Worm (Caenorhabditis elegans): ENCODE data around the gene cdc-14.
"Not testable (repeated sequence)": the region's sequence is repeated elsewhere in the genome, so short reads cannot be mapped to it uniquely, and the experiment has no call there.

The cdc-14 gene

DNA sequence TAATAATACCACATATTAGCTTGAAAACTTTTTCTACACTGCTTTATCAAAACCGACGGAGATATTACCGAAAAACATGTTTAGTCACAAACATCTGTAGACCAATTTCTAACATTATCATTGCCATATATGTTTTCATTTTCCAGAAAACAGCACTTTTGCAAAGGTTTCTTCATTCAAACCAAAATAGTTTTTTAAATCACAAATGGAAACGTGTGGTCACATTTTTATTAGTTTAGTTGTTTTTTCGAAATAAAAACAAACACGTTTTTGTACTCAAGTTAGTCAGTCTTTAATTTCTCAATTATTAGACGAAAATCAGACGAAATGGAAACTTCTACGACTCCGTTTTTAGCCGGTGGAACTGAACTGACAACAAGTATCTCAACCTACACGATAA is 44.8 kb upstream of the cdc-14 start, which contains the start of gene F59E12.3:
TSS of gene F59E12.3 (plus strand) at position 301 of the 400 bp plus-strand sequence.
- no peak for TF ChIP-seq lin-13 (tag; optimal IDR thresholded peaks at IDR 0.05)
- no peak for TF ChIP-seq unc-62 (GFP tag; optimal IDR thresholded peaks at IDR 0.05)
- no peak for TF ChIP-seq ces-1 (GFP tag; optimal IDR thresholded peaks at IDR 0.05)
- no peak for TF ChIP-seq nhr-76 (tag; optimal IDR thresholded peaks at IDR 0.05)
- TF ChIP-seq pha-4 (tag; optimal IDR thresholded peaks at IDR 0.05) = no peak
- TF ChIP-seq unc-39 (tag; optimal IDR thresholded peaks at IDR 0.05) = no peak
- TF ChIP-seq ham-2 (GFP tag; optimal IDR thresholded peaks at IDR 0.05) = no peak
- no peak for TF ChIP-seq unc-120 (tag; optimal IDR thresholded peaks at IDR 0.05; ENCODE audit: poor library complexity, severe bottlenecking)
- TF ChIP-seq zip-8 (tag; optimal IDR thresholded peaks at IDR 0.05) = no peak
- no peak for TF ChIP-seq mls-2 (tag; optimal IDR thresholded peaks at IDR 0.05)
- TF ChIP-seq tbx-8 (GFP tag; optimal IDR thresholded peaks at IDR 0.05) = no peak

DNA sequence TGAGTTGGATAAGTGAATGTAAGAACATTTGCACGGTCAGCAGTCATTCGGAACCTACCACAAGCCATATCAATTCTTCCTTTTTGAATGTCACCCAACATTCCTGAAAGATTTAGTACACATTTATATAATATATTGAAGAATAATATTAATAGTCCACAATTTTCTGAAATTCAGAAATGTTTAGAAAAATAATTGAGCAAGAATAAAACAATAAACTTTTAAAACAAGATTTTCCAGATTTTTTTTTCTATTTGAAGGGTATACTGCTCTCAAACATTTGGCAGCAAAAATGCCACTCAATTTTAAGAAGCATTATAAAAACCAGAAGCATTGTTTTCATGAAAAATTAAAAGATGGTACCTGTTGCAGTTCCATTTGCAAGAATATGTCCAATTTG is 43.6 kb upstream of the cdc-14 start, which contains the start of gene F59E12.8:
TSS of gene F59E12.8 (minus strand) at position 101 of the 400 bp plus-strand sequence.
- TF ChIP-seq ceh-43 (GFP tag; optimal IDR thresholded peaks at IDR 0.05) (no peak), mab-5 (tag; optimal IDR thresholded peaks at IDR 0.05) (no peak), cnd-1 (tag; optimal IDR thresholded peaks at IDR 0.05) (no peak), snpc-4 (tag; optimal IDR thresholded peaks at IDR 0.05) (no peak), zip-8 (tag; optimal IDR thresholded peaks at IDR 0.05) (no peak), pha-4 (tag; optimal IDR thresholded peaks at IDR 0.05) (no peak), lin-13 (tag; optimal IDR thresholded peaks at IDR 0.05) (no peak), mep-1 (tag; optimal IDR thresholded peaks at IDR 0.05) (no peak), ceh-83 (GFP tag; optimal IDR thresholded peaks at IDR 0.05) (no peak), sem-2 (GFP tag; optimal IDR thresholded peaks at IDR 0.05) (no peak), lsy-2 (tag; optimal IDR thresholded peaks at IDR 0.05) (no peak), nhr-12 (tag; optimal IDR thresholded peaks at IDR 0.05) (no peak), sptf-1 (tag; optimal IDR thresholded peaks at IDR 0.05) (no peak), lin-32 (GFP tag; optimal IDR thresholded peaks at IDR 0.05) (no peak), unc-39 (tag; optimal IDR thresholded peaks at IDR 0.05) (no peak), drap-1 (GFP tag; optimal IDR thresholded peaks at IDR 0.05) (no peak), tbx-8 (GFP tag; optimal IDR thresholded peaks at IDR 0.05) (no peak), M03D4.4 (tag; optimal IDR thresholded peaks at IDR 0.05) (no peak)

DNA sequence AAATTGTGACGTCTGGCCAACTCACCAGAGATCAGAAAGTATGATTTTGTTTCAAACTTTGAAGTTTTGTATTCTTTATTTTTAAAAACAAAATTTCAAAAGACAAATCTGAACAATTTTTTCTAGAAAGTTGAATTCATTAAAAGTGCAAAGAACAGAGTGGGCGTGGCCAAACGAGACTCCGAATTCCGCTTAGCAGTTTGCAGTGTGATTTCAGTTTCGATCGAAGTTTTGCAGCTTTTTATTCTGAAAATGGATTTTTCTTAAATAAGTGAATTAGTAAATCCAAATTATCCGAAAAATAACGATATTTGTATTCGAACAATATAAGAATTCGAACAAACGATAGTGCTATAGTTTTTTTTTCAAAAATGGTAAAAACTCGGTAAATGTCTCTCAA is 40.2 kb upstream of the cdc-14 start:
- TF ChIP-seq unc-62 (GFP tag; optimal IDR thresholded peaks at IDR 0.05) (no peak), mls-2 (tag; optimal IDR thresholded peaks at IDR 0.05) (no peak), mab-5 (tag; optimal IDR thresholded peaks at IDR 0.05) (no peak), snpc-4 (tag; optimal IDR thresholded peaks at IDR 0.05) (no peak), nhr-237 (tag; optimal IDR thresholded peaks at IDR 0.05) (no peak), sptf-1 (tag; optimal IDR thresholded peaks at IDR 0.05) (no peak), zip-8 (tag; optimal IDR thresholded peaks at IDR 0.05) (no peak), tbx-8 (GFP tag; optimal IDR thresholded peaks at IDR 0.05) (no peak), ces-1 (GFP tag; optimal IDR thresholded peaks at IDR 0.05) (no peak), hlh-1 (tag; optimal IDR thresholded peaks at IDR 0.05) (no peak), M03D4.4 (tag; optimal IDR thresholded peaks at IDR 0.05) (no peak), unc-39 (tag; optimal IDR thresholded peaks at IDR 0.05) (no peak), ceh-83 (GFP tag; optimal IDR thresholded peaks at IDR 0.05) (no peak), flh-1 (GFP tag; optimal IDR thresholded peaks at IDR 0.05) (no peak), blmp-1 (tag; optimal IDR thresholded peaks at IDR 0.05) (no peak), nhr-12 (tag; optimal IDR thresholded peaks at IDR 0.05) (no peak), cnd-1 (tag; optimal IDR thresholded peaks at IDR 0.05) (no peak), nhr-76 (tag; optimal IDR thresholded peaks at IDR 0.05) (no peak), sem-2 (GFP tag; optimal IDR thresholded peaks at IDR 0.05) (no peak)

DNA sequence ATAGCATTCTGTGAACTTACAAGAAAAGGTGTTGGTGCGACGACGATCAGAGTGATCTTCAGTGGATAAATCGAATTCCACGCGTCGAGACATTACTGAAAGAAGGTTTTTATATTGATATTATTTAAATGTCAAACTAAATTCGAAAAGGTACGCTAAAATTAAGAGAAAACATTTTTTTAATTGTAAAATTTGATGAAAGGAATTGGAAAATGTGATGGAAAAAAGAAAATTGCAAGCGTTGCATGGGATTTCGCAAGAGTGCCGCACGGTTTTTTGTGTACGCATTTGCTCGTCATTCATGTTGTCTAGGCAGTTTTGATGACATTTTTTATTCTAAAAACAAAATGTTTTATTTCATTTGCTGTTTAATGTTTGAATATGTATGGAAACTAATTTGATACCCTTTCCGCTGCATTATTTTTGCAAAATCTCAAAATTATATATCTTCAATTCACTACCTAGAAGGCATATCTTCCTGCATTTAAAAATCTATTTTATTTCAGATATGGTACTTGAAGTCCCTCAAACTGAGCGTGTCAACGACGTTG is 37.7 kb upstream of the cdc-14 start, which contains the start of the genes F59E12.6 and npl-4.1:
TSS of gene F59E12.6 (minus strand) at position 101 of the 551 bp plus-strand sequence.
TSS of gene npl-4.1 (plus strand) at position 501 of the 551 bp plus-strand sequence.
- not testable (repeated sequence) for TF ChIP-seq sem-2 (GFP tag; optimal IDR thresholded peaks at IDR 0.05); ceh-83 (GFP tag; optimal IDR thresholded peaks at IDR 0.05); cnd-1 (tag; optimal IDR thresholded peaks at IDR 0.05)

DNA sequence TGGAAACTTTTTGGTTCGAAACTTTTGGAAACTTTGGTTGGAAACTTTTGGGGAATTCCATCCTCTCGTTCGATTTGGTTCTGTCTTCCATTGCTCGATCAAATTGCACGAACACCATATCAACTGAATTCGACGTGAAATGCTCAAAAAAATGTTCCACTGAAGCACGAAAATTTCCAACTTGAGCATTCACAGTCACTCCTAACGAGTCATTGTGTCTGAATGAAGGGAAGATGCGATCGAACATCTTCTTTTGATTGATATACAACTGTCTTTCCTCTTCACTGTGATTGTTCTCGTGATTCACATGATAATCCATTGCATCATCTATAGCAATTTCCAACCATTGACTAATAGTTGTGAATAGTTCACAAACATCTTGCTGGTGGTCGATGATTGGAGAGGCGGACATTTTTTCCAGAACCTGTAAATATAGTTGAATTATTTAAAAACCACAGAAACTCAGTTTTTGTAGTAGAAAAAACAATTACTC is 35.1 kb upstream of the cdc-14 start, which contains the start of gene F59E12.15:
TSS of gene F59E12.15 (minus strand) at position 51 of the 493 bp plus-strand sequence.
- TF ChIP-seq hlh-1 (tag; optimal IDR thresholded peaks at IDR 0.05) (no peak), elt-1 (tag; optimal IDR thresholded peaks at IDR 0.05; ENCODE audit: borderline replicate concordance, insufficient read depth) (no peak), unc-39 (tag; optimal IDR thresholded peaks at IDR 0.05) (no peak), mep-1 (tag; optimal IDR thresholded peaks at IDR 0.05) (no peak), flh-1 (GFP tag; optimal IDR thresholded peaks at IDR 0.05) (no peak), unc-120 (tag; optimal IDR thresholded peaks at IDR 0.05; ENCODE audit: poor library complexity, severe bottlenecking) (no peak)
